Worm (Caenorhabditis elegans): ENCODE measurements around the gene wrt-7.

- TF ChIP-seq lsl-1 (GFP tag; optimal IDR thresholded peaks at IDR 0.05), result no peak
- TF ChIP-seq lin-26 (GFP tag; IDR thresholded peaks at IDR 0.05), result no peak
- TF ChIP-seq sdz-38 (tag; optimal IDR thresholded peaks at IDR 0.05), result no peak
- TF ChIP-seq dpl-1 (GFP tag; optimal IDR thresholded peaks at IDR 0.05), result no peak
- no peak for TF ChIP-seq Y53G8AR.9 (GFP tag; conservative IDR thresholded peaks at IDR 0.05)
- TF ChIP-seq K12H6.12 (tag; optimal IDR thresholded peaks at IDR 0.05), result no peak
- no peak for TF ChIP-seq zim-3 (tag; optimal IDR thresholded peaks at IDR 0.05)
- TF ChIP-seq cebp-1 (GFP tag; IDR thresholded peaks at IDR 0.05), result no peak
- no peak for TF ChIP-seq cebp-1 (tag; optimal IDR thresholded peaks at IDR 0.05)
- TF ChIP-seq sptf-2 (GFP tag; optimal IDR thresholded peaks at IDR 0.05), result no peak
- no peak for TF ChIP-seq C06A6.2 (GFP tag; conservative IDR thresholded peaks at IDR 0.05)
- TF ChIP-seq rcor-1 (GFP tag; IDR thresholded peaks at IDR 0.05), result no peak
- TF ChIP-seq nhr-80 (tag; optimal IDR thresholded peaks at IDR 0.05), result peak; percentile 93
Observed at ce11 chrV:15318638-15319037, 18.7 kb downstream of the wrt-7 start, which contains the start of gene nhr-291.
